Fruit fly (Drosophila melanogaster) whole organism, embryonic: ENCODE measurements around the gene Jhbp12.

Source experiments
- Dfd ChIP-seq, 2 experiments: fragments of >200 bp; optimal IDR thresholded peaks; 2 replicates each; lab custom pipeline; 2017; ENCODE audit warnings: missing biosample characterization in 2 of 2, missing genetic modification characterization in 2 of 2
- Ravus ChIP-seq: fragments of 200-800 bp; sonication (Bioruptor generic); IDR thresholded peaks from 2 replicates; pipeline ENCODE4 v1.3.6; 2022; ENCODE audit warnings: missing biosample characterization, missing genetic modification characterization
- Sox102F ChIP-seq: fragments of 200-800 bp; sonication (Bioruptor generic); optimal IDR thresholded peaks from 2 replicates; lab custom pipeline; 2018; ENCODE audit warnings: missing biosample characterization, mild to moderate bottlenecking, missing genetic modification characterization, moderate library complexity
- esg ChIP-seq: fragments of 200-800 bp; sonication (Bioruptor generic); conservative IDR thresholded peaks from 2 replicates; pipeline ENCODE4 v1.3.6; 2022; ENCODE audit warnings: missing biosample characterization, missing genetic modification characterization
- hth ChIP-seq: fragments of >200 bp; optimal IDR thresholded peaks from 2 replicates; lab custom pipeline; 2017; ENCODE audit warnings: inconsistent platforms
- vfl ChIP-seq: fragments of 200-800 bp; sonication (Bioruptor generic); optimal IDR thresholded peaks from 2 replicates; lab custom pipeline; 2016; ENCODE audit warnings: missing biosample characterization, missing genetic modification characterization

dm6 chr3R:24562323-24563025, 37.9 kb downstream of the Jhbp12 start:
- no peak for TF ChIP-seq Ravus (GFP tag; lab: Robert Waterston, UW)
- TF ChIP-seq hth (lab: Kevin White, UChicago) = no peak
- TF ChIP-seq Sox102F (GFP tag; lab: Kevin White, UChicago) = no peak
- no peak for TF ChIP-seq esg (GFP tag; lab: Robert Waterston, UW)
- no peak for TF ChIP-seq Dfd (GFP tag; optimal IDR thresholded peaks at IDR 0.05; lab: Kevin White, UChicago)
- TF ChIP-seq vfl (GFP tag; lab: Kevin White, UChicago) = no peak
